Worm (Caenorhabditis elegans) whole organism, L1 larva: ENCODE results near the gene gldi-7.

ENCODE experiments used
- fkh-10 ChIP-seq: sonication (generic microtip); optimal IDR thresholded peaks from 2 replicates; lab custom pipeline; 2017; ENCODE audit warnings: missing biosample characterization, missing genetic modification reagents, missing genetic modification characterization
- fos-1 ChIP-seq: fragments of 150-350 bp; optimal IDR thresholded peaks from 2 replicates; lab custom pipeline; 2014; ENCODE audit warnings: missing biosample characterization, missing genetic modification characterization
- lin-35 ChIP-seq, 2 experiments: fragments of 150-350 bp; optimal IDR thresholded peaks; 2 replicates each; lab custom pipeline; 2014; ENCODE audit warnings: missing biosample characterization in 2 of 2, missing genetic modification characterization in 2 of 2, missing genetic modification reagents in 2 of 2
- nhr-28 ChIP-seq: fragments of 150-350 bp; optimal IDR thresholded peaks from 2 replicates; lab custom pipeline; 2014; ENCODE audit warnings: missing biosample characterization, missing genetic modification characterization
- nhr-77 ChIP-seq: fragments of 150-350 bp; optimal IDR thresholded peaks from 2 replicates; lab custom pipeline; 2014; ENCODE audit warnings: missing biosample characterization, missing genetic modification characterization
- snpc-4 ChIP-seq: fragments of 150-350 bp; optimal IDR thresholded peaks from 2 replicates; lab custom pipeline; 2014; ENCODE audit warnings: missing biosample characterization, missing genetic modification characterization
- sptf-1 ChIP-seq: fragments of 150-350 bp; optimal IDR thresholded peaks from 2 replicates; lab custom pipeline; 2014; ENCODE audit warnings: missing biosample characterization, missing genetic modification characterization
- unc-30 ChIP-seq: sonication (generic microtip); optimal IDR thresholded peaks from 2 replicates; lab custom pipeline; 2017; ENCODE audit warnings: missing biosample characterization, missing genetic modification characterization

DNA sequence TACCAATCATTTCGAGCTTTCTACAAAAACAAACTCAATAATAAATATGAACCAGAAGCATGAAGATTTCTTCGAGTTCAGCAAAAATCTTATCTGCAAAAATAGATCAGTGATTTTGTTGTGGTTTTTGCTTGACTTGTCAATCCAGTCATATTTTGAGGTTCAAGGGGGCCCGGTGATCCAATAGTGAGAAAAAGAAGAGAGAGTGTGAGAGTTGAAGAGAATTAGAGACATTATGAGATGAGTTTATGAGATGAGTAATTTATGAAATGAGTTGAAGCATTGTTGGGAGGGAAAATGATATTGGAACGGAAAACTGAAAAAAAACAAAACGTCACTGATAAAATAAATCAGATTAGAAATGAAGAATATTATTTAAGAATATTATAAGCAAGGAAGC lies 22.1 kb downstream of the gldi-7 start, which contains the start of gene T13H5.1:
- no peak for TF ChIP-seq unc-30 (tag; lab: Kevin White, UChicago)
- TF ChIP-seq snpc-4 (tag; lab: Kevin White, UChicago), result no peak
- no peak for TF ChIP-seq lin-35 (GFP tag; optimal IDR thresholded peaks at IDR 0.05; lab: Kevin White, UChicago)
- no peak for TF ChIP-seq fkh-10 (GFP tag; lab: Kevin White, UChicago)
- no peak for TF ChIP-seq nhr-77 (tag; lab: Kevin White, UChicago)
- no peak for TF ChIP-seq sptf-1
- no peak for TF ChIP-seq nhr-28 (tag; lab: Kevin White, UChicago)
- TF ChIP-seq fos-1 (tag; lab: Kevin White, UChicago), result no peak
